Worm (Caenorhabditis elegans) whole organism, dauer: ENCODE data around the gene K09E9.3.

Source experiments
- unc-62 ChIP-seq: sonication (generic microtip); optimal IDR thresholded peaks from 2 replicates; lab custom pipeline; 2017; ENCODE audit warnings: missing biosample characterization, missing genetic modification reagents, missing genetic modification characterization

The K09E9.3 gene

ce11 chrX:15613745-15614229, at the start of gene K09E9.3:
Gene K09E9.3, minus strand, starts transcription at chrX:15613795.
- no peak for TF ChIP-seq unc-62 (GFP tag; lab: Kevin White, UChicago)

- TF ChIP-seq unc-62 (GFP tag; lab: Kevin White, UChicago), result no peak
Measured at ce11 chrX:15659561-15659960, 46.0 kb upstream of the K09E9.3 start.

- no peak for TF ChIP-seq unc-62 (GFP tag; lab: Kevin White, UChicago)
Measured at ce11 chrX:15657773-15658172, 44.2 kb upstream of the K09E9.3 start.

ce11 chrX:15655623-15656022, 42.0 kb upstream of the K09E9.3 start:
- TF ChIP-seq unc-62 (GFP tag; lab: Kevin White, UChicago), result no peak

- no peak for TF ChIP-seq unc-62 (GFP tag; lab: Kevin White, UChicago)
Measured at ce11 chrX:15654969-15655368, 41.4 kb upstream of the K09E9.3 start.

- no peak for TF ChIP-seq unc-62 (GFP tag; lab: Kevin White, UChicago)
Measured at ce11 chrX:15653196-15653595, 39.6 kb upstream of the K09E9.3 start.

ce11 chrX:15650919-15651420, 37.4 kb upstream of the K09E9.3 start, which contains the start of gene F59D12.3:
Gene F59D12.3, minus strand, starts transcription at chrX:15650969.
- no peak for TF ChIP-seq unc-62 (GFP tag; lab: Kevin White, UChicago)

- no peak for TF ChIP-seq unc-62 (GFP tag; lab: Kevin White, UChicago)
Measured at ce11 chrX:15650428-15650827, 36.8 kb upstream of the K09E9.3 start.

ce11 chrX:15647276-15647675, 33.7 kb upstream of the K09E9.3 start, which contains the start of gene F59D12.5:
Gene F59D12.5, minus strand, starts transcription at chrX:15647369.
- TF ChIP-seq unc-62 (GFP tag; lab: Kevin White, UChicago), result no peak

ce11 chrX:15642638-15643037, 29.0 kb upstream of the K09E9.3 start, which contains the start of gene H08J19.1:
Gene H08J19.1, plus strand, starts transcription at chrX:15642938.
- TF ChIP-seq unc-62 (GFP tag; lab: Kevin White, UChicago), result no peak

- no peak for TF ChIP-seq unc-62 (GFP tag; lab: Kevin White, UChicago)
Measured at ce11 chrX:15641380-15641779, 27.8 kb upstream of the K09E9.3 start.

ce11 chrX:15640603-15641002, 27.0 kb upstream of the K09E9.3 start, which contains the start of gene K09E9.7:
Gene K09E9.7, plus strand, starts transcription at chrX:15640903.
- TF ChIP-seq unc-62 (GFP tag; lab: Kevin White, UChicago), result no peak

- no peak for TF ChIP-seq unc-62 (GFP tag; lab: Kevin White, UChicago)
Measured at ce11 chrX:15633964-15634363, 20.4 kb upstream of the K09E9.3 start.

ce11 chrX:15630790-15631204, 17.2 kb upstream of the K09E9.3 start:
- TF ChIP-seq unc-62 (GFP tag; lab: Kevin White, UChicago), result no peak

- TF ChIP-seq unc-62 (GFP tag; lab: Kevin White, UChicago), result no peak
Measured at ce11 chrX:15630340-15630739, 16.7 kb upstream of the K09E9.3 start, which contains the start of gene K09E9.4. Gene K09E9.4, minus strand, starts transcription at chrX:15630440.

ce11 chrX:15629615-15630014, 16.0 kb upstream of the K09E9.3 start:
- TF ChIP-seq unc-62 (GFP tag; lab: Kevin White, UChicago), result no peak

- TF ChIP-seq unc-62 (GFP tag; lab: Kevin White, UChicago), result no peak
Measured at ce11 chrX:15628945-15629344, 15.3 kb upstream of the K09E9.3 start.
